Worm (Caenorhabditis elegans) whole organism, young adult: ENCODE data around the gene srh-1.
A peak's percentile ranks its signal among the peaks of the same experiment; 100 is the strongest.
"Not testable (repeated sequence)": the region's sequence is repeated elsewhere in the genome, so short reads cannot be mapped to it uniquely, and the experiment has no call there.

Experiments used
- B0035.1 ChIP-seq: sonication (generic microtip); optimal IDR thresholded peaks from 2 replicates; lab custom pipeline; 2016; ENCODE audit warnings: missing genetic modification characterization, mild to moderate bottlenecking, missing compliant biosample characterization, missing genotype, missing genetic modification reagents
- B0336.3 ChIP-seq: fragments of 200-800 bp; sonication (Bioruptor generic); IDR thresholded peaks from 2 replicates; pipeline ENCODE4 v1.3.6; 2022; ENCODE audit warnings: missing genetic modification characterization, missing compliant biosample characterization
- C06A6.2 ChIP-seq: fragments of 200-800 bp; sonication (Bioruptor generic); conservative IDR thresholded peaks from 2 replicates; pipeline ENCODE4 v1.3.6; 2022; ENCODE audit warnings: missing genetic modification characterization, missing compliant biosample characterization
- F33H1.4 ChIP-seq: fragments of 200-800 bp; sonication (Bioruptor generic); IDR thresholded peaks from 2 replicates; pipeline ENCODE4 v1.3.6; 2022; ENCODE audit warnings: missing genetic modification reagents, missing genetic modification characterization, missing compliant biosample characterization
- K12H6.12 ChIP-seq: fragments of 200-800 bp; sonication (Bioruptor generic); optimal IDR thresholded peaks from 2 replicates; lab custom pipeline; 2018; ENCODE audit warnings: mild to moderate bottlenecking, missing genetic modification characterization, missing compliant biosample characterization
- T07F8.4 ChIP-seq: sonication (generic microtip); optimal IDR thresholded peaks from 2 replicates; lab custom pipeline; 2016; ENCODE audit warnings: mild to moderate bottlenecking, missing genetic modification characterization, moderate library complexity, missing compliant biosample characterization
- Y56A3A.18 ChIP-seq: fragments of 200-800 bp; sonication (Bioruptor generic); IDR thresholded peaks from 2 replicates; pipeline ENCODE4 v1.3.6; 2022; ENCODE audit warnings: missing genetic modification reagents, missing genetic modification characterization, missing compliant biosample characterization
- Y67H2A.10 ChIP-seq: fragments of 200-800 bp; sonication (Bioruptor generic); conservative IDR thresholded peaks from 2 replicates; pipeline ENCODE4 v1.3.6; 2022; ENCODE audit warnings: missing genetic modification reagents, missing genetic modification characterization, missing compliant biosample characterization
- ZK185.1 ChIP-seq: sonication (generic microtip); optimal IDR thresholded peaks from 2 replicates; lab custom pipeline; 2016; ENCODE audit warnings: mild to moderate bottlenecking, missing genetic modification characterization, missing compliant biosample characterization; ENCODE audit not compliant: poor library complexity, severe bottlenecking
- attf-6 ChIP-seq: fragments of 200-800 bp; sonication (Bioruptor generic); IDR thresholded peaks from 2 replicates; pipeline ENCODE4 v1.3.6; 2022; ENCODE audit warnings: missing genetic modification reagents, missing genetic modification characterization, missing compliant biosample characterization
- ceh-100 ChIP-seq: fragments of 200-800 bp; sonication (Bioruptor generic); IDR thresholded peaks from 2 replicates; pipeline ENCODE4 v1.3.6; 2022; ENCODE audit warnings: missing genetic modification reagents, missing genetic modification characterization, missing compliant biosample characterization
- ceh-27 ChIP-seq: fragments of 200-800 bp; sonication (Bioruptor generic); optimal IDR thresholded peaks from 2 replicates; lab custom pipeline; 2018; ENCODE audit warnings: mild to moderate bottlenecking, missing genetic modification characterization, moderate library complexity, missing compliant biosample characterization
- ceh-91 ChIP-seq: fragments of 200-800 bp; sonication (Bioruptor generic); IDR thresholded peaks from 2 replicates; pipeline ENCODE4 v1.3.6; 2022; ENCODE audit warnings: missing genetic modification reagents, missing genetic modification characterization, missing compliant biosample characterization
- die-1 ChIP-seq: sonication (generic microtip); optimal IDR thresholded peaks from 2 replicates; lab custom pipeline; 2016; ENCODE audit warnings: missing genotype, mild to moderate bottlenecking, missing genetic modification characterization, missing compliant biosample characterization
- egl-44 ChIP-seq: fragments of 200-800 bp; sonication (Bioruptor generic); IDR thresholded peaks from 2 replicates; pipeline ENCODE4 v1.3.6; 2022; ENCODE audit warnings: missing genetic modification reagents, missing genetic modification characterization, missing compliant biosample characterization
- egrh-3 ChIP-seq: fragments of 200-800 bp; sonication (Bioruptor generic); IDR thresholded peaks from 2 replicates; pipeline ENCODE4 v1.3.6; 2022; ENCODE audit warnings: missing genetic modification reagents, missing genetic modification characterization, missing compliant biosample characterization
- hmg-1.2 ChIP-seq: fragments of 200-800 bp; sonication (Bioruptor generic); IDR thresholded peaks from 2 replicates; pipeline ENCODE4 v1.3.6; 2022; ENCODE audit warnings: missing genetic modification reagents, missing genetic modification characterization, missing compliant biosample characterization
- hsf-1 ChIP-seq: fragments of 200-800 bp; sonication (Bioruptor generic); IDR thresholded peaks from 2 replicates; pipeline ENCODE4 v1.3.6; 2022; ENCODE audit warnings: missing genetic modification reagents, missing genetic modification characterization, missing compliant biosample characterization
- let-526 ChIP-seq: fragments of 200-800 bp; sonication (Bioruptor generic); IDR thresholded peaks from 2 replicates; pipeline ENCODE4 v1.3.6; 2022; ENCODE audit warnings: missing genetic modification reagents, missing genetic modification characterization, missing compliant biosample characterization
- let-607 ChIP-seq, 2 experiments: fragments of 200-800 bp in 1 of 2; sonication (Bioruptor generic) in 1 of 2; sonication (generic microtip) in 1 of 2; optimal IDR thresholded peaks; 2 replicates each; lab custom pipeline; 2016 to 2018; ENCODE audit warnings: mild to moderate bottlenecking in 2 of 2, missing compliant biosample characterization in 2 of 2, missing genetic modification characterization in 2 of 2, moderate library complexity in 2 of 2, missing genotype in 1 of 2
- lin-35 ChIP-seq, 3 experiments: fragments of 150-350 bp in 2 of 3; sonication (generic microtip) in 1 of 3; optimal IDR thresholded peaks; 2 replicates each; lab custom pipeline; 2014 to 2018; ENCODE audit warnings: missing biosample characterization in 3 of 3, missing genetic modification characterization in 3 of 3, missing genetic modification reagents in 3 of 3
- lin-54 ChIP-seq: fragments of 200-800 bp; sonication (Bioruptor generic); optimal IDR thresholded peaks from 2 replicates; lab custom pipeline; 2018; ENCODE audit warnings: mild to moderate bottlenecking, missing genetic modification characterization, missing compliant biosample characterization
- lsl-1 ChIP-seq: fragments of 200-800 bp; sonication (Bioruptor generic); optimal IDR thresholded peaks from 2 replicates; lab custom pipeline; 2018; ENCODE audit warnings: mild to moderate bottlenecking, missing genetic modification characterization, moderate library complexity, missing compliant biosample characterization
- madf-10 ChIP-seq: sonication (generic microtip); optimal IDR thresholded peaks from 2 replicates; lab custom pipeline; 2016; ENCODE audit warnings: mild to moderate bottlenecking, missing genetic modification characterization, missing compliant biosample characterization
- madf-6 ChIP-seq: fragments of 200-800 bp; sonication (Bioruptor generic); IDR thresholded peaks from 2 replicates; pipeline ENCODE4 v1.3.6; 2022; ENCODE audit warnings: missing genetic modification reagents, missing genetic modification characterization, missing compliant biosample characterization
- madf-8 ChIP-seq: fragments of 200-800 bp; sonication (Bioruptor generic); conservative IDR thresholded peaks from 2 replicates; pipeline ENCODE4 v1.3.6; 2022; ENCODE audit warnings: missing genetic modification reagents, missing genetic modification characterization, missing compliant biosample characterization
- mcd-1 ChIP-seq: fragments of 200-800 bp; sonication (Bioruptor generic); IDR thresholded peaks from 2 replicates; pipeline ENCODE4 v1.3.6; 2022; ENCODE audit warnings: missing genetic modification reagents, missing genetic modification characterization, missing compliant biosample characterization
- nfya-2 ChIP-seq: fragments of 200-800 bp; sonication (Bioruptor generic); IDR thresholded peaks from 2 replicates; pipeline ENCODE4 v1.3.6; 2022; ENCODE audit warnings: missing genetic modification reagents, missing genetic modification characterization, missing compliant biosample characterization
- nfyb-1 ChIP-seq: fragments of 200-800 bp; sonication (Bioruptor generic); IDR thresholded peaks from 2 replicates; pipeline ENCODE4 v1.3.6; 2022; ENCODE audit warnings: missing genetic modification reagents, missing genetic modification characterization, missing compliant biosample characterization
- nhr-90 ChIP-seq: sonication (generic microtip); optimal IDR thresholded peaks from 2 replicates; lab custom pipeline; 2016; ENCODE audit warnings: missing genotype, mild to moderate bottlenecking, missing genetic modification characterization, missing compliant biosample characterization
- rcor-1 ChIP-seq: fragments of 200-800 bp; sonication (Bioruptor generic); IDR thresholded peaks from 2 replicates; pipeline ENCODE4 v1.3.6; 2022; ENCODE audit warnings: missing genetic modification reagents, missing genetic modification characterization, missing compliant biosample characterization
- rpc-1 ChIP-seq, 2 experiments: fragments of 150-350 bp in 1 of 2; sonication (generic microtip) in 1 of 2; optimal IDR thresholded peaks; 2 replicates each; lab custom pipeline; 2014 to 2018; ENCODE audit warnings: missing biosample characterization in 1 of 2, missing genetic modification characterization in 1 of 2, missing genetic modification reagents in 1 of 2, missing genotype in 1 of 2
- sea-2 ChIP-seq: fragments of 200-800 bp; sonication (Bioruptor generic); IDR thresholded peaks from 2 replicates; pipeline ENCODE4 v1.3.6; 2022; ENCODE audit warnings: missing genetic modification characterization, missing compliant biosample characterization
- snpc-1.1 ChIP-seq: sonication (generic microtip); optimal IDR thresholded peaks from 2 replicates; lab custom pipeline; 2017; ENCODE audit warnings: missing genetic modification characterization, mild to moderate bottlenecking, missing compliant biosample characterization, antibody characterized with exemption, moderate library complexity, missing genotype, missing genetic modification reagents; ENCODE audit not compliant: insufficient read depth
- snpc-1.3 ChIP-seq: sonication (generic microtip); optimal IDR thresholded peaks from 2 replicates; lab custom pipeline; 2017; ENCODE audit warnings: missing genetic modification characterization, mild to moderate bottlenecking, missing compliant biosample characterization, antibody characterized with exemption, moderate library complexity, missing genotype, missing genetic modification reagents; ENCODE audit not compliant: insufficient read depth
- snpc-4 ChIP-seq, 5 experiments: fragments of 150-350 bp in 1 of 5; sonication (generic microtip) in 4 of 5; optimal IDR thresholded peaks; 2 replicates each; lab custom pipeline; 2014 to 2018; ENCODE audit warnings: missing genetic modification characterization in 5 of 5, missing biosample characterization in 3 of 5, antibody characterized with exemption in 2 of 5, mild to moderate bottlenecking in 2 of 5, missing compliant biosample characterization in 2 of 5, missing genotype in 2 of 5, moderate library complexity in 2 of 5, missing genetic modification reagents in 1 of 5
- tlf-1 ChIP-seq: fragments of 200-800 bp; sonication (Bioruptor generic); optimal IDR thresholded peaks from 2 replicates; lab custom pipeline; 2018; ENCODE audit warnings: mild to moderate bottlenecking, missing genetic modification characterization, missing compliant biosample characterization
- unc-130 ChIP-seq: sonication (generic microtip); optimal IDR thresholded peaks from 2 replicates; lab custom pipeline; 2016; ENCODE audit warnings: missing genetic modification reagents, missing genetic modification characterization, missing compliant biosample characterization
- ztf-26 ChIP-seq: sonication (generic microtip); optimal IDR thresholded peaks from 2 replicates; lab custom pipeline; 2017; ENCODE audit warnings: missing genetic modification characterization, missing compliant biosample characterization
- ztf-28 ChIP-seq: fragments of 200-800 bp; sonication (Bioruptor generic); IDR thresholded peaks from 2 replicates; pipeline ENCODE4 v1.3.6; 2022; ENCODE audit warnings: missing genetic modification reagents, missing genetic modification characterization, missing compliant biosample characterization
- ztf-6 ChIP-seq: fragments of 200-800 bp; sonication (Bioruptor generic); IDR thresholded peaks from 2 replicates; pipeline ENCODE4 v1.3.6; 2022; ENCODE audit warnings: missing genetic modification reagents, missing genetic modification characterization, missing compliant biosample characterization

srh-1 gene

DNA sequence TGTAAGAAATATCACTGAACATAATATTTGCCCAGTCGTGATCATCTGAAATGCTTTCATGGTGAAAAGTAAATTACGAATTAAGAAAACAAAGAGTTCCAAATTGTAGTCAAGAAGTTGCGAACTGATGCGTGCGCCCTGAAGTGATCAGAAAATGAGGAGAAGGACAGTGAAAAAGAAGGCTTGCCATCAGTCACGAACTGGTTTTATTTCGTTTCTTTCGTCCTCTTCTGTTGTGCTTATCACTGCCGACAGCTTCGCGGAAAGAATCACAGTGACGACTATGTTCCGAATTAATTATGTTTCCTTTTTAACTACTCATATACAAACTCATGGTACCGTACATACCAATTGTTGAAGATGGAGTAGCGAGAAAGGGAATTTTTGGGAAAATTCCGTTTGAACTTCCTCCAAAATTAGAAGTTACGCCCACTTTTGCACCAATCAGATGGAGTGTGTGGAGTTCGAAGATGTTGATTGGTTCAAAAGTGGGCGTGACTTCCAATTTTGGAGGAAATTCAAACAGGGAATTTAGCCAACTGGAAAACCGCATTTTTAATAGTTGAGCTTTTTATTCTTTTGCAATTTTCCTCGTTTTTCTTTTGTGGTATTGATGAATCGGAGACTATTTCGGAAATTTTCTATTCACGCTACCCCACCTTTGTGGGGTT lies 17.6 kb downstream of the srh-1 start, which contains the start of gene C55A6.12:
Gene C55A6.12 (minus strand): TSS at position 51 of the 671 bp plus-strand sequence.
- TF ChIP-seq nfya-2 (GFP tag; lab: Robert Waterston, UW): peak; percentile 98
- TF ChIP-seq ZK185.1 (tag; lab: Kevin White, UChicago): no peak
- TF ChIP-seq lin-54 (GFP tag; lab: Kevin White, UChicago): peak; percentile 43
- TF ChIP-seq T07F8.4 (tag; lab: Kevin White, UChicago): no peak
- peak in 1 of 3 experiments; percentile 45 for TF ChIP-seq lin-35 (GFP tag; optimal IDR thresholded peaks at IDR 0.05; lab: Kevin White, UChicago)
- TF ChIP-seq nfyb-1 (GFP tag; lab: Robert Waterston, UW): peak; percentile 99

DNA sequence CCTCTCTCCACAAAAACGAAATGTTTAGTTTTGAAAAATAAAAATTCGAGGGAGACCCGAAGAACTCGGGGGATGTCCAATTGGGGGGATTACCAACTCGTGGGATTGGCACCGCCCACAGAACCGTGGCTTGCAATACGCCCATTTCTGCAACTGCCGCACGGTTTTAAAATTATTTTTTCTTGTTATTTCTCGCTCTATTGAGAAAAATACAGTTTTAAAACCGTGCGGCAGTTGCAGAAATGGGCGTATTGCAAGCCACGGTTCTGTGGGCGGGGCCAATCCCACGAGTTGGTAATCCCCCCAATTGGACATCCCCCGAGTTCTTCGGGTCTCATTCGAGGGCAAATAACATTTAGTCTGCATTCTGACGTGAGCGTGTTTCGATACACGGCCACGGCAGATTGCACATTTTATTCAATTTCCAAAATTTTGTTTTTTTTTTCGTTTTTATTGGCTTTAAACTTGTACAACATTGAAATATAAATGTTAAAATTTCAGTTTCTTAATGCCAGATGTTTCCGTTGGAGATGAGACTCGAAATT lies 19.3 kb downstream of the srh-1 start, which contains the start of the genes C55A6.1 and C55A6.10:
Gene C55A6.1 (minus strand): TSS at position 116 of the 545 bp plus-strand sequence.
Gene C55A6.10 (plus strand): TSS at position 495 of the 545 bp plus-strand sequence.
- TF ChIP-seq sea-2 (0 out of 2 replicates have a peak, but pooled peaks have one; percentile 27), egl-44 (GFP tag; lab: Robert Waterston, UW) (peak; percentile 65; the same call in 1 of the 2 replicates), die-1 (peak; percentile 15), rcor-1 (GFP tag; lab: Robert Waterston, UW) (peak; percentile 80), ztf-28 (GFP tag; lab: Robert Waterston, UW) (peak; percentile 82; the same call in 1 of the 2 replicates), K12H6.12 (tag; lab: Kevin White, UChicago) (peak; percentile 50), B0035.1 (tag; lab: Kevin White, UChicago) (peak; percentile 35), egrh-3 (GFP tag; lab: Robert Waterston, UW) (peak; percentile 69; the same call in 1 of the 2 replicates), snpc-1.1 (peak; percentile 21), ztf-6 (0 out of 2 replicates have a peak, but pooled peaks have one; percentile 17), Y67H2A.10 (GFP tag; lab: Robert Waterston, UW) (peak; percentile 71; the same call in 1 of the 2 replicates), lin-54 (GFP tag; lab: Kevin White, UChicago) (peak; percentile 72), B0336.3 (GFP tag; lab: Robert Waterston, UW) (0 out of 2 replicates have a peak, but pooled peaks have one; percentile 54), ceh-100 (GFP tag; lab: Robert Waterston, UW) (peak; percentile 97), let-607 (tag; optimal IDR thresholded peaks at IDR 0.05; lab: Kevin White, UChicago) (peak in 1 of 2 experiments; percentile 29), C06A6.2 (peak; percentile 83), snpc-1.3 (tag; lab: Kevin White, UChicago) (peak; percentile 46), tlf-1 (peak; percentile 30), madf-10 (peak; percentile 73), lsl-1 (GFP tag; lab: Kevin White, UChicago) (peak; percentile 61), ceh-91 (GFP tag; lab: Robert Waterston, UW) (peak; percentile 74), lin-35 (GFP tag; optimal IDR thresholded peaks at IDR 0.05; lab: Kevin White, UChicago) (peak in 1 of 3 experiments; percentile 66), hmg-1.2 (peak; percentile 64; the same call in 1 of the 2 replicates), F33H1.4 (peak; percentile 64), hsf-1 (GFP tag; lab: Robert Waterston, UW) (peak; percentile 38), snpc-4 (GFP tag; optimal IDR thresholded peaks at IDR 0.05; lab: Kevin White, UChicago) (peak; percentile 51), snpc-4 (tag; optimal IDR thresholded peaks at IDR 0.05; lab: Kevin White, UChicago) (peak in 3 of 4 experiments; percentile 65 to 77 (median 75)), ceh-27 (peak; percentile 72), nhr-90 (tag; lab: Kevin White, UChicago) (peak; percentile 20), madf-6 (peak; percentile 71), let-526 (GFP tag; lab: Robert Waterston, UW) (peak; percentile 67; the same call in 1 of the 2 replicates), rpc-1 (optimal IDR thresholded peaks at IDR 0.05; lab: Kevin White, UChicago) (peak; percentile 24), unc-130 (GFP tag; lab: Kevin White, UChicago) (peak; percentile 59), madf-8 (peak; percentile 42; the same call in 1 of the 2 replicates), mcd-1 (GFP tag; lab: Robert Waterston, UW) (peak; percentile 91), ztf-26 (tag; lab: Kevin White, UChicago) (peak; percentile 51), attf-6 (GFP tag; lab: Robert Waterston, UW) (peak; percentile 76), Y56A3A.18 (GFP tag; lab: Robert Waterston, UW) (peak; percentile 70; the same call in 1 of the 2 replicates)
- not testable (repeated sequence) for TF ChIP-seq rpc-1 (tag; optimal IDR thresholded peaks at IDR 0.05; lab: Kevin White, UChicago)
